Worm (Caenorhabditis elegans) whole organism, L4 larva: Measurements from ENCODE around the gene C28A5.6.
"Not testable (repeated sequence)": the region's sequence is repeated elsewhere in the genome, so short reads cannot be mapped to it uniquely, and the experiment has no call there.

ENCODE experiments used
- R02D3.7 ChIP-seq: fragments of 150-350 bp; sonication (generic microtip); optimal IDR thresholded peaks from 3 replicates; lab custom pipeline; 2014; ENCODE audit warnings: missing biosample characterization, missing genetic modification characterization
- T20F7.1 ChIP-seq: fragments of 200-800 bp; sonication (Bioruptor generic); optimal IDR thresholded peaks from 2 replicates; lab custom pipeline; 2018; ENCODE audit warnings: mild to moderate bottlenecking, missing genetic modification characterization, missing compliant biosample characterization
- Y48G9A.11 ChIP-seq: fragments of 200-800 bp; sonication (Bioruptor generic); IDR thresholded peaks from 2 replicates; pipeline ENCODE4 v1.3.6; 2022; ENCODE audit warnings: missing genetic modification reagents, missing genetic modification characterization, missing compliant biosample characterization
- Y5F2A.4 ChIP-seq: fragments of 200-800 bp; sonication (Bioruptor generic); optimal IDR thresholded peaks from 2 replicates; lab custom pipeline; 2018; ENCODE audit warnings: mild to moderate bottlenecking, missing genetic modification characterization, missing compliant biosample characterization
- aha-1 ChIP-seq: fragments of 150-350 bp; peaks from one replicate; lab custom pipeline; 2014; ENCODE audit warnings: missing biosample characterization, missing genetic modification characterization
- arid-1 ChIP-seq: fragments of 200-800 bp; sonication (Bioruptor generic); conservative IDR thresholded peaks from 2 replicates; pipeline ENCODE4 v1.3.6; 2022; ENCODE audit warnings: missing genetic modification reagents, missing genetic modification characterization, missing compliant biosample characterization
- ceh-20 ChIP-seq: fragments of 200-800 bp; sonication (Bioruptor generic); IDR thresholded peaks from 2 replicates; pipeline ENCODE4 v1.3.6; 2022; ENCODE audit warnings: missing genetic modification reagents, missing genetic modification characterization, missing compliant biosample characterization
- ceh-32 ChIP-seq: sonication (generic microtip); optimal IDR thresholded peaks from 2 replicates; lab custom pipeline; 2016; ENCODE audit warnings: mild to moderate bottlenecking, missing genetic modification characterization, missing compliant biosample characterization; ENCODE audit not compliant: poor library complexity
- ceh-62 ChIP-seq: sonication (generic microtip); optimal IDR thresholded peaks from 2 replicates; lab custom pipeline; 2017; ENCODE audit warnings: missing biosample characterization, missing genetic modification characterization
- ces-1 ChIP-seq: fragments of 150-350 bp; sonication (generic microtip); optimal IDR thresholded peaks from 4 replicates; lab custom pipeline; 2014; ENCODE audit warnings: missing biosample characterization, missing genetic modification reagents, missing genetic modification characterization
- cey-2 ChIP-seq: sonication (generic microtip); optimal IDR thresholded peaks from 3 replicates; lab custom pipeline; 2017; ENCODE audit warnings: missing genetic modification characterization, mild to moderate bottlenecking, missing compliant biosample characterization, antibody characterized with exemption, borderline replicate concordance; ENCODE audit not compliant: insufficient read depth
- daf-12 ChIP-seq: fragments of 150-350 bp; optimal IDR thresholded peaks from 2 replicates; lab custom pipeline; 2014; ENCODE audit warnings: missing biosample characterization, missing genetic modification reagents, missing genetic modification characterization
- dpl-1 ChIP-seq: fragments of 150-350 bp; optimal IDR thresholded peaks from 2 replicates; lab custom pipeline; 2014; ENCODE audit warnings: missing biosample characterization, missing genetic modification reagents, missing genetic modification characterization
- egl-43 ChIP-seq: fragments of 200-800 bp; sonication (Bioruptor generic); IDR thresholded peaks from 2 replicates; pipeline ENCODE4 v1.3.6; 2022; ENCODE audit warnings: missing genetic modification reagents, missing genetic modification characterization, missing compliant biosample characterization
- gei-8 ChIP-seq: fragments of 200-800 bp; sonication (Bioruptor generic); optimal IDR thresholded peaks from 2 replicates; lab custom pipeline; 2018; ENCODE audit warnings: mild to moderate bottlenecking, missing genetic modification characterization, missing compliant biosample characterization
- hlh-11 ChIP-seq: fragments of 200-800 bp; sonication (Bioruptor generic); optimal IDR thresholded peaks from 2 replicates; lab custom pipeline; 2018; ENCODE audit warnings: mild to moderate bottlenecking, missing genetic modification characterization, missing compliant biosample characterization
- hlh-30 ChIP-seq: sonication (generic microtip); optimal IDR thresholded peaks from 2 replicates; lab custom pipeline; 2017; ENCODE audit warnings: antibody characterized with exemption, mild to moderate bottlenecking, missing genetic modification characterization, missing compliant biosample characterization; ENCODE audit not compliant: insufficient read depth
- hmg-1.1 ChIP-seq: fragments of 200-800 bp; sonication (Bioruptor generic); IDR thresholded peaks from 2 replicates; pipeline ENCODE4 v1.3.6; 2022; ENCODE audit warnings: missing genetic modification reagents, missing genetic modification characterization, missing compliant biosample characterization
- lim-7 ChIP-seq: fragments of 200-800 bp; sonication (Bioruptor generic); IDR thresholded peaks from 2 replicates; pipeline ENCODE4 v1.3.6; 2022; ENCODE audit warnings: missing genetic modification characterization, missing compliant biosample characterization
- lin-1 ChIP-seq: fragments of 200-800 bp; sonication (Bioruptor generic); IDR thresholded peaks from 2 replicates; pipeline ENCODE4 v1.3.6; 2022; ENCODE audit warnings: missing genetic modification reagents, missing genetic modification characterization, missing compliant biosample characterization
- lin-15B ChIP-seq: fragments of 150-350 bp; sonication (generic microtip); optimal IDR thresholded peaks from 3 replicates; lab custom pipeline; 2014; ENCODE audit warnings: missing biosample characterization, missing genetic modification characterization
- lin-29 ChIP-seq: fragments of 200-800 bp; sonication (Bioruptor generic); IDR thresholded peaks from 2 replicates; pipeline ENCODE4 v1.3.6; 2022; ENCODE audit warnings: missing genetic modification reagents, missing genetic modification characterization, missing compliant biosample characterization
- lin-38 ChIP-seq: fragments of 200-800 bp; sonication (Bioruptor generic); IDR thresholded peaks from 2 replicates; pipeline ENCODE4 v1.3.6; 2022; ENCODE audit warnings: missing genetic modification reagents, missing genetic modification characterization, missing compliant biosample characterization
- lin-39 ChIP-seq: fragments of 150-350 bp; optimal IDR thresholded peaks from 2 replicates; lab custom pipeline; 2014; ENCODE audit warnings: missing biosample characterization, missing genetic modification reagents, missing genetic modification characterization
- lsy-2 ChIP-seq, 2 experiments: fragments of 150-350 bp in 1 of 2; sonication (generic microtip) in 1 of 2; optimal IDR thresholded peaks; 2 replicates each; lab custom pipeline; 2014 to 2017; ENCODE audit warnings: missing biosample characterization in 2 of 2, missing genetic modification characterization in 2 of 2
- mdt-29 ChIP-seq: fragments of 200-800 bp; sonication (Bioruptor generic); IDR thresholded peaks from 2 replicates; pipeline ENCODE4 v1.3.6; 2022; ENCODE audit warnings: missing genetic modification reagents, missing genetic modification characterization, missing compliant biosample characterization
- mep-1 ChIP-seq: fragments of 150-350 bp; sonication (generic microtip); optimal IDR thresholded peaks from 3 replicates; lab custom pipeline; 2014; ENCODE audit warnings: missing biosample characterization, missing genetic modification characterization
- mes-2 ChIP-seq: sonication (generic microtip); optimal IDR thresholded peaks from 2 replicates; lab custom pipeline; 2016; ENCODE audit warnings: missing genotype, mild to moderate bottlenecking, missing genetic modification characterization, missing compliant biosample characterization; ENCODE audit not compliant: poor library complexity, severe bottlenecking
- mxl-2 ChIP-seq: fragments of 200-800 bp; sonication (Bioruptor generic); conservative IDR thresholded peaks from 2 replicates; pipeline ENCODE4 v1.3.6; 2022; ENCODE audit warnings: missing genetic modification reagents, missing genetic modification characterization, missing compliant biosample characterization
- nhr-28 ChIP-seq: fragments of 150-350 bp; optimal IDR thresholded peaks from 2 replicates; lab custom pipeline; 2014; ENCODE audit warnings: missing biosample characterization, missing genetic modification characterization
- nhr-42 ChIP-seq: fragments of 200-800 bp; sonication (Bioruptor generic); IDR thresholded peaks from 2 replicates; pipeline ENCODE4 v1.3.6; 2022; ENCODE audit warnings: missing genetic modification characterization, missing compliant biosample characterization
- nhr-76 ChIP-seq: fragments of 150-350 bp; optimal IDR thresholded peaks from 2 replicates; lab custom pipeline; 2014; ENCODE audit warnings: missing biosample characterization, missing genetic modification characterization
- pha-4 ChIP-seq, 2 experiments: fragments of 150-350 bp in 1 of 2; fragments of 200-800 bp in 1 of 2; sonication (Bioruptor generic) in 1 of 2; IDR thresholded peaks in 1 of 2; optimal IDR thresholded peaks in 1 of 2; 2 replicates each; pipeline versions ENCODE4 v1.3.6 to Lab custom; 2014 to 2022; ENCODE audit warnings: missing genetic modification characterization in 2 of 2, missing genetic modification reagents in 2 of 2, missing biosample characterization in 1 of 2, missing compliant biosample characterization in 1 of 2
- php-3 ChIP-seq: fragments of 200-800 bp; sonication (Bioruptor generic); IDR thresholded peaks from 2 replicates; pipeline ENCODE4 v1.3.6; 2022; ENCODE audit warnings: missing genetic modification reagents, missing genetic modification characterization, missing compliant biosample characterization
- saeg-2 ChIP-seq: fragments of 200-800 bp; sonication (Bioruptor generic); IDR thresholded peaks from 2 replicates; pipeline ENCODE4 v1.3.6; 2022; ENCODE audit warnings: missing genetic modification reagents, missing genetic modification characterization, missing compliant biosample characterization
- sdz-12 ChIP-seq: fragments of 200-800 bp; sonication (Bioruptor generic); optimal IDR thresholded peaks from 2 replicates; lab custom pipeline; 2018; ENCODE audit warnings: mild to moderate bottlenecking, missing genetic modification characterization, missing compliant biosample characterization
- snpc-1.2 ChIP-seq: fragments of 200-800 bp; sonication (Bioruptor generic); IDR thresholded peaks from 2 replicates; pipeline ENCODE4 v1.3.6; 2022; ENCODE audit warnings: missing genetic modification reagents, missing genetic modification characterization, missing compliant biosample characterization
- spr-1 ChIP-seq: sonication (generic microtip); optimal IDR thresholded peaks from 2 replicates; lab custom pipeline; 2016; ENCODE audit warnings: mild to moderate bottlenecking, missing genetic modification characterization, missing compliant biosample characterization
- unc-62 ChIP-seq, 3 experiments: fragments of 150-350 bp in 1 of 3; sonication (generic microtip); optimal IDR thresholded peaks in 2 of 3; peaks in 1 of 3; 1 replicate in 1 of 3; 2 replicates in 2 of 3; lab custom pipeline; 2014 to 2017; ENCODE audit warnings: missing biosample characterization in 3 of 3, missing genetic modification characterization in 3 of 3, missing genetic modification reagents in 3 of 3, missing genotype in 1 of 3
- vab-7 ChIP-seq: fragments of 200-800 bp; sonication (Bioruptor generic); IDR thresholded peaks from 2 replicates; pipeline ENCODE4 v1.3.6; 2022; ENCODE audit warnings: missing genetic modification reagents, missing genetic modification characterization, missing compliant biosample characterization
- zip-2 ChIP-seq: fragments of 150-350 bp; optimal IDR thresholded peaks from 2 replicates; lab custom pipeline; 2014; ENCODE audit warnings: missing biosample characterization, missing genetic modification characterization
- ztf-11 ChIP-seq: fragments of 150-350 bp; optimal IDR thresholded peaks from 2 replicates; lab custom pipeline; 2014; ENCODE audit warnings: missing biosample characterization, missing genetic modification characterization

Gene C28A5.6

DNA sequence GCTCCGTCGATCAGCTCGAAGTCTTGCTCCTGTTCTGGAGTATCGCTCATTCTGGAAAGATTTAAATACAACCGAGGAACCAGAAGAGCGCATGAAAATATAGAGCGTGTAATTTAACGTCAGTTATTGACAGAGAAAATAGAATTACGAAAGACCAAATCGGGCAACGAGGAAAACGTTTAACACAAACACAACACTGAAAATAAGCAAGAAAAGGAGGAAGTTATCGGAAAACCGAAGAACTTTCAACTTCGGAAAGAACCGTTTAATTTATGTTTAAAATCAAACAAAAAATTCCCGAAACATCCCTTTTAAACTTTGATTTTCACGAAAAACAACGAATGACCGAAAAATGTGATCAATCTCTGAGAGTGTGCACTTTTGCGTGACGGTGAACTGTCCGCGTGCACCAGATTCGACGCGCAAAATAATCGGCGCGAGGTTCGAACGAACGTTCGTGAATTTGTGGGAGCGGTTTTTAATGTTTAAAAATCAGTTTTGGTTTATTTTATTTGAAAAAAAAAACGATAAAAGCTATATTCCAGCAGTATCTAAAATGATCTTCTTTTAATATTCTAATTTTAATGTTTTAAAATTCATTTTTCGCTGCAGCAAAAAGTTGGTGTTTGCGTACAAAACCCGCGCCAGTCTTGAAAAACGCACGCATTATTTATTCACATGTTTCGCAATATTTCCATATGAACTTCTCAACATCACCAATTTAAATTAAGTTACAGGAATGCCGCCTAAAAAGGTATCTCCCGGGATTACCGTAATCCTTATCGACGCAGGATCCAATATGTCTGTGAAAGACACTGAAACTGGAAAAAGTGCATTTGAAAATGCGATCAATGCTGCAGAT, 10.0 kb downstream of the C28A5.6 start, which contains the start of the genes R07E5.7 and cku-80 (continued):
- no peak for TF ChIP-seq sdz-12
- no peak for TF ChIP-seq nhr-42 (GFP tag; lab: Robert Waterston, UW)
- TF ChIP-seq dpl-1 (GFP tag; lab: Kevin White, UChicago): peak; percentile 88
- TF ChIP-seq ceh-32 (tag; lab: Kevin White, UChicago): no peak
- TF ChIP-seq ztf-11: no peak
- no peak for TF ChIP-seq mdt-29 (GFP tag; lab: Robert Waterston, UW)
- no peak for TF ChIP-seq arid-1
- TF ChIP-seq egl-43 (GFP tag; lab: Robert Waterston, UW): no peak
- TF ChIP-seq aha-1 (tag; lab: Kevin White, UChicago): no peak
- peak; percentile 70 for TF ChIP-seq mep-1 (tag; lab: Kevin White, UChicago)
- no peak for TF ChIP-seq Y5F2A.4 (GFP tag; lab: Kevin White, UChicago)
- TF ChIP-seq hmg-1.1 (GFP tag; lab: Robert Waterston, UW): peak; percentile 42; the same call in 1 of the 2 replicates
- no peak for TF ChIP-seq unc-62 (GFP tag; optimal IDR thresholded peaks at IDR 0.05 in 1 of 2; lab: Kevin White, UChicago)
- TF ChIP-seq unc-62 (tag; optimal IDR thresholded peaks at IDR 0.05; lab: Kevin White, UChicago): no peak

DNA sequence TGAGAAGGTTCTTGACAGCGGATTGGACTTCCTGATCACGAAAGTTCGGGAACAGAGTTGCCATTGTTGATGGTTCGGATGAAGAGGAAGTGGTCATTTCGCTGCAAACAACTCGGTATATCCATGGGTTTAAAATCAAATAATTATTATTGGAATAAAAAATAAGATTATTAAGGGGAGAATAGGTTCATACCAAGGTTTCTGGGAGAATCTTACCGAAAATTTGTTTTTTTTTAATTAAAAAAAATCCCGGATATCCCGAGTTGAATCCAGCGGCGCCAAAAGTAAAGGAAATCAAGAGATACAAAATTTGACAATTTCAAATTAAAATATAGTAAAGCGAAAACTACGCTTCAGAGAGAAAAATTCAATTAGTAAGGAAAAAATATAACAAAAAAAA, 11.3 kb downstream of the C28A5.6 start, which contains the start of the genes R07E5.19 and pdcd-2:
R07E5.19 (minus strand) TSS at position 101 of the 400 bp plus-strand sequence.
pdcd-2 (minus strand) TSS at position 102 of the 400 bp plus-strand sequence.
- TF ChIP-seq ceh-20: no peak
- no peak for TF ChIP-seq cey-2
- TF ChIP-seq ces-1 (GFP tag; lab: Kevin White, UChicago): no peak
- TF ChIP-seq php-3: no peak
- no peak for TF ChIP-seq T20F7.1 (GFP tag; lab: Kevin White, UChicago)
- no peak for TF ChIP-seq lim-7 (GFP tag; lab: Robert Waterston, UW)

DNA sequence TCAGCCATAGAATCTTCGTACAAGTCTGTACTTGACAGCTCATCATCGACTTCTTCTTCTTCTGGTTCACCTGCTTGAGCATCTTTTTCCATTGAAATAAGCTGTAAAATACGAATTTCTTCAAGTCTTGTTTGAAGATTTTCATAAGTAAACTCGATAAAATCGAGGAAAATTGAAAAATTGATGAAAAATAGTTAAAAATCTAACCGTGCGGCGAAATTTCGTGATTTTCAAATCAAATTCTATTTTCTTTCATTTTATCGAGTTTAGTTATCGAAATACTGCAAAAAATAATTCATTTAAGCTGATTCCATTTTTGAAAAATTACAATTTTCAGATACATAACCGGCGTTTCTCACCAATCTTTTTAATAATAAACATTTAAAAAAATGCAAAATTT, 14.2 kb downstream of the C28A5.6 start, which contains the start of gene R07E5.11:
R07E5.11 (minus strand) TSS at position 101 of the 400 bp plus-strand sequence.
- no peak for TF ChIP-seq lin-39 (tag; lab: Kevin White, UChicago)
- TF ChIP-seq lin-15B (tag; lab: Kevin White, UChicago): no peak
- no peak for TF ChIP-seq lsy-2 (tag; optimal IDR thresholded peaks at IDR 0.05; lab: Kevin White, UChicago)
- TF ChIP-seq R02D3.7 (tag; lab: Kevin White, UChicago): no peak
- TF ChIP-seq ceh-62 (tag; lab: Kevin White, UChicago): no peak
- no peak for TF ChIP-seq zip-2
- TF ChIP-seq php-3: no peak
- no peak for TF ChIP-seq vab-7
- no peak for TF ChIP-seq daf-12
- no peak for TF ChIP-seq pha-4 (GFP tag; IDR thresholded peaks at IDR 0.05; lab: Robert Waterston, UW)
- no peak for TF ChIP-seq pha-4 (tag; optimal IDR thresholded peaks at IDR 0.05; lab: Kevin White, UChicago)
- TF ChIP-seq nhr-76 (tag; lab: Kevin White, UChicago): no peak
- TF ChIP-seq nhr-28: no peak
- no peak for TF ChIP-seq mxl-2
- no peak for TF ChIP-seq snpc-1.2
- no peak for TF ChIP-seq Y48G9A.11 (GFP tag; lab: Robert Waterston, UW)
- TF ChIP-seq, all 104 proteins: peak for 0

DNA sequence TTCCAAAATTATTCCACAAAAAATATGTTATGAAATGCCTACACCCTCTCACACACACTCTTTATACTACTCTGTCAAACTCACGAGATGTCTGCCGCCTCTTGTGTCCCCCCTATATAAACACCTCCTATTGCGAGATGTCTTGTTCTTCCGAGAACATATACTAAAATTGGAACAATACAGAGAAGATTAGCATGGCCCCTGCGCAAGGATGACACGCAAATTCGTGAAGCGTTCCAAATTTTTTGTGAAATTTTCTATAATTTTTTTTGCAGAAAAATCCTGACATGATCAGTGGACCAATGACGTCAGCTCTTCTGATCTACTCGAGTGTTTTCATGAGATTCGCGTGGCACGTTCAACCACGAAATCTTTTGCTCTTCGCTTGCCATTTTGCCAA, 15.3 kb downstream of the C28A5.6 start:
- TF ChIP-seq lin-29 (peak; percentile 26; the same call in 1 of the 2 replicates), hlh-30 (peak; percentile 36), Y48G9A.11 (GFP tag; lab: Robert Waterston, UW) (0 out of 2 replicates have a peak, but pooled peaks have one; percentile 39), saeg-2 (GFP tag; lab: Robert Waterston, UW) (peak; percentile 56; the same call in 1 of the 2 replicates), lim-7 (GFP tag; lab: Robert Waterston, UW) (peak; percentile 73), nhr-42 (GFP tag; lab: Robert Waterston, UW) (0 out of 2 replicates have a peak, but pooled peaks have one; percentile 7), hlh-11 (tag; lab: Kevin White, UChicago) (peak; percentile 20), gei-8 (peak; percentile 38), mep-1 (tag; lab: Kevin White, UChicago) (peak; percentile 56), pha-4 (GFP tag; IDR thresholded peaks at IDR 0.05; lab: Robert Waterston, UW) (peak; percentile 76), spr-1 (tag; lab: Kevin White, UChicago) (peak; percentile 12), mes-2 (tag; lab: Kevin White, UChicago) (peak; percentile 67), Y5F2A.4 (GFP tag; lab: Kevin White, UChicago) (peak; percentile 65), lin-38 (GFP tag; lab: Robert Waterston, UW) (peak; percentile 80), lin-1 (peak; percentile 46; the same call in 1 of the 2 replicates)
- not testable (repeated sequence) for TF ChIP-seq pha-4 (tag; optimal IDR thresholded peaks at IDR 0.05; lab: Kevin White, UChicago)
